Fruit fly (Drosophila melanogaster): Measurements from ENCODE around the gene rod.

DNA sequence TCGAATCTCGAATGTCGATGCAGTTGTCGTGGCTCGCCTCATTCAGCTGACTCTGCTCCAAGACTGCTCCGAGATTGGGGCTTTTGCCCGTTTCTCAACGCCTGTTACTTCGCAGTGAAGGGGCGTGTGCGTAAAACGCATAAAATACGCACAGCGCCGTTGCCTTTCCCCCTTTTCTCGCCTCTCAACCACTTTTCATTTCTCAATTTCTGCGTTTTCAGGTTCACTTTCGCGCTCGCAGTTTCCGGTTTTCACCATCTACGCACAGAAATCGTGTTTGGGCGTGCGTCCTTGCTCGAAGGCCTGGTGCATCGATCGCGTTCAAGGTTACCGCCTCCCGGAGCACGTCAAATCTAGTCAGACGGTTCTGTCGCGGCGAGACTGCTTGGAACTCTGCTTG lies 21.0 kb upstream of the rod start:
- TF ChIP-seq az2 (GFP tag; optimal IDR thresholded peaks at IDR 0.05) (no peak), pan (optimal IDR thresholded peaks at IDR 0.05) (no peak), pan (GFP tag; optimal IDR thresholded peaks at IDR 0.05 in 1 of 2, IDR thresholded peaks at IDR 0.05 in 1 of 2) (no peak), CG17328 (GFP tag; IDR thresholded peaks at IDR 0.05) (no peak), CG4360 (GFP tag; IDR thresholded peaks at IDR 0.05) (no peak), psq (GFP tag; optimal IDR thresholded peaks at IDR 0.05) (no peak)

All from whole organism, embryonic.